Worm (Caenorhabditis elegans): ENCODE measurements around the gene clec-170.

DNA sequence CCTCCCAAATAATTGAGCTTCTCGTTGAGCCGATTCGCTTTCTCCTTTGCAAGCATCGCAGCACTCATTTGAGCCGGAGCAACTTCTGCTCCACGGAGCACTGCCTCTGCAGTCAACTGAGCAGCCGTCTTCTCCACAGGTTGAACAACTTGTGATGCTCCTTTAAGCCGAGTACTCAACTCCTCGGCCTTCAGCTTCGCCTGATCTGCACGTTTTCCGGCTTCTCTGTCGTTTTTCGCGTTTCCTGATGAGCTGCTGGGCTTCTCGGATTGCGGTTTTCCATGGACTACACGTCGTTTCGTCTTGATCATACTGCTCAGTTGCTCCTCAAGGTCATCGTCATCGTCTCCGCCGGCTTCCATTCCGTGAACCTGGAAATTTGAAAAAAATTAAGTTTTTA, 32.3 kb downstream of the clec-170 start:
- TF ChIP-seq ceh-13 (GFP tag; optimal IDR thresholded peaks at IDR 0.05) (no peak), ama-1 (optimal IDR thresholded peaks at IDR 0.05) (no peak), scrt-1 (GFP tag; IDR thresholded peaks at IDR 0.05) (no peak), hmg-4 (GFP tag; optimal IDR thresholded peaks at IDR 0.05) (no peak), ceh-36 (tag; optimal IDR thresholded peaks at IDR 0.05) (no peak), B0310.2 (tag; optimal IDR thresholded peaks at IDR 0.05) (no peak), flt-1 (GFP tag; IDR thresholded peaks at IDR 0.05) (no peak), tra-4 (tag; optimal IDR thresholded peaks at IDR 0.05) (no peak), sea-1 (GFP tag; conservative IDR thresholded peaks at IDR 0.05) (no peak), hmbx-1 (tag; optimal IDR thresholded peaks at IDR 0.05) (no peak), ets-7 (tag; optimal IDR thresholded peaks at IDR 0.05) (no peak), F13C5.2 (tag; optimal IDR thresholded peaks at IDR 0.05) (no peak), aly-1 (tag; optimal IDR thresholded peaks at IDR 0.05) (no peak), tbx-11 (GFP tag; IDR thresholded peaks at IDR 0.05) (no peak)

Measured in whole organism, early embryonic.